Fruit fly (Drosophila melanogaster) whole organism, embryonic: ENCODE data around the gene Col4a1.

Experiments
- Atf6 ChIP-seq: fragments of 200-800 bp; sonication (Bioruptor generic); IDR thresholded peaks from 2 replicates; pipeline ENCODE4 v1.3.6; 2022; ENCODE audit warnings: missing biosample characterization, missing genetic modification characterization
- Awh ChIP-seq: fragments of 200-800 bp; sonication (Bioruptor generic); IDR thresholded peaks from 2 replicates; pipeline ENCODE4, ENCODE4 v1.3.6; 2022; ENCODE audit warnings: missing biosample characterization, missing genetic modification characterization
- BtbVII ChIP-seq: fragments of 200-800 bp; sonication (Bioruptor generic); optimal IDR thresholded peaks from 3 replicates; lab custom pipeline; 2017; ENCODE audit warnings: missing biosample characterization, mild to moderate bottlenecking, missing genetic modification characterization
- CG10267 ChIP-seq: fragments of 200-800 bp; sonication (Bioruptor generic); optimal IDR thresholded peaks from 2 replicates; lab custom pipeline; 2018; ENCODE audit warnings: missing biosample characterization, mild to moderate bottlenecking, missing genetic modification characterization, moderate library complexity
- CG10274 ChIP-seq: fragments of 200-800 bp; sonication (Bioruptor generic); optimal IDR thresholded peaks from 3 replicates; lab custom pipeline; 2017; ENCODE audit warnings: missing biosample characterization, mild to moderate bottlenecking, missing genetic modification characterization
- CG10654 ChIP-seq: fragments of 200-800 bp; sonication (Bioruptor generic); optimal IDR thresholded peaks from 2 replicates; lab custom pipeline; 2016; ENCODE audit warnings: missing biosample characterization, missing genetic modification characterization
- CG11085 ChIP-seq: fragments of 200-800 bp; sonication (Bioruptor generic); IDR thresholded peaks from 2 replicates; pipeline ENCODE4 v1.3.6; 2022; ENCODE audit warnings: missing biosample characterization, missing genetic modification characterization
- CG12219 ChIP-seq: fragments of 200-800 bp; sonication (Bioruptor generic); optimal IDR thresholded peaks from 3 replicates; lab custom pipeline; 2018; ENCODE audit warnings: missing biosample characterization, mild to moderate bottlenecking, missing genetic modification characterization
- CG13123 ChIP-seq: fragments of 200-800 bp; sonication (Bioruptor generic); optimal IDR thresholded peaks from 2 replicates; lab custom pipeline; 2016; ENCODE audit warnings: missing biosample characterization, missing genetic modification characterization
- CG13894 ChIP-seq: fragments of 200-800 bp; sonication (Bioruptor generic); optimal IDR thresholded peaks from 3 replicates; lab custom pipeline; 2018; ENCODE audit warnings: missing biosample characterization, mild to moderate bottlenecking, missing genetic modification characterization, moderate library complexity
- CG14014 ChIP-seq: fragments of 200-800 bp; sonication (Bioruptor generic); IDR thresholded peaks from 2 replicates; pipeline ENCODE4 v1.3.6; 2022; ENCODE audit warnings: missing biosample characterization, missing genetic modification characterization
- CG15479 ChIP-seq: fragments of 200-800 bp; sonication (Bioruptor generic); optimal IDR thresholded peaks from 3 replicates; lab custom pipeline; 2019; ENCODE audit warnings: missing biosample characterization, mild to moderate bottlenecking, missing genetic modification characterization, moderate library complexity
- CG18262 ChIP-seq: fragments of 200-800 bp; optimal IDR thresholded peaks from 3 replicates; lab custom pipeline; 2019; ENCODE audit warnings: missing biosample characterization, mild to moderate bottlenecking, missing genetic modification characterization, moderate library complexity
- CG30431 ChIP-seq: fragments of 200-800 bp; sonication (Bioruptor generic); optimal IDR thresholded peaks from 2 replicates; lab custom pipeline; 2017; ENCODE audit warnings: missing biosample characterization, missing genetic modification characterization
- CG31388 ChIP-seq: fragments of 200-800 bp; sonication (Bioruptor generic); optimal IDR thresholded peaks from 2 replicates; lab custom pipeline; 2016; ENCODE audit warnings: missing biosample characterization, missing genetic modification characterization
- CG42726 ChIP-seq: fragments of 200-800 bp; sonication (Bioruptor generic); IDR thresholded peaks from 2 replicates; pipeline ENCODE4 v1.3.6; 2022; ENCODE audit warnings: missing biosample characterization, missing genetic modification characterization; ENCODE audit not compliant: partially characterized antibody
- CG4328 ChIP-seq: fragments of 200-800 bp; sonication (Bioruptor generic); optimal IDR thresholded peaks from 3 replicates; lab custom pipeline; 2017; ENCODE audit warnings: missing biosample characterization, missing genetic modification reagents, missing genetic modification characterization
- CG7271 ChIP-seq: fragments of 200-800 bp; sonication (Bioruptor generic); optimal IDR thresholded peaks from 2 replicates; lab custom pipeline; 2018; ENCODE audit warnings: missing biosample characterization, mild to moderate bottlenecking, missing genetic modification characterization, moderate library complexity
- CG7357 ChIP-seq: fragments of 200-800 bp; sonication (Bioruptor generic); IDR thresholded peaks from 3 replicates; pipeline ENCODE4 v1.3.6; 2022; ENCODE audit warnings: missing biosample characterization, missing genetic modification characterization
- CG7372 ChIP-seq: fragments of 200-800 bp; sonication (Bioruptor generic); IDR thresholded peaks from 2 replicates; pipeline ENCODE4 v1.3.6; 2022; ENCODE audit warnings: missing biosample characterization, missing genetic modification characterization
- CG9609 ChIP-seq: fragments of 200-800 bp; sonication (Bioruptor generic); optimal IDR thresholded peaks from 3 replicates; lab custom pipeline; 2016; ENCODE audit warnings: missing biosample characterization, missing genetic modification characterization
- CG9932 ChIP-seq: fragments of 200-800 bp; sonication (Bioruptor generic); IDR thresholded peaks from 2 replicates; pipeline ENCODE4 v1.3.6; 2022; ENCODE audit warnings: missing biosample characterization, missing genetic modification characterization
- CHES-1-like ChIP-seq: fragments of 200-800 bp; sonication (Bioruptor generic); optimal IDR thresholded peaks from 2 replicates; lab custom pipeline; 2016; ENCODE audit warnings: missing biosample characterization, missing genetic modification characterization
- Doc3 ChIP-seq: fragments of 200-800 bp; sonication (Bioruptor generic); IDR thresholded peaks from 3 replicates; pipeline ENCODE4 v1.3.6; 2022; ENCODE audit warnings: missing biosample characterization, missing genetic modification characterization; ENCODE audit not compliant: partially characterized antibody
- HLH4C ChIP-seq: fragments of 200-800 bp; sonication (Bioruptor generic); IDR thresholded peaks from 3 replicates; pipeline ENCODE4 v1.3.6; 2022; ENCODE audit warnings: missing biosample characterization, missing genetic modification characterization; ENCODE audit not compliant: partially characterized antibody
- HmgD ChIP-seq: fragments of 200-800 bp; sonication (Bioruptor generic); optimal IDR thresholded peaks from 3 replicates; lab custom pipeline; 2016; ENCODE audit warnings: missing biosample characterization, missing genetic modification characterization
- Med ChIP-seq: fragments of 200-800 bp; sonication (Bioruptor generic); peaks from one replicate; lab custom pipeline; 2016; ENCODE audit warnings: missing biosample characterization, missing genetic modification characterization, mild to moderate bottlenecking, inconsistent platforms, moderate library complexity
- NfI ChIP-seq: fragments of 200-800 bp; sonication (Bioruptor generic); optimal IDR thresholded peaks from 3 replicates; lab custom pipeline; 2018; ENCODE audit warnings: missing biosample characterization, mild to moderate bottlenecking, missing genetic modification characterization, moderate library complexity
- Oli ChIP-seq: fragments of 200-800 bp; sonication (Bioruptor generic); optimal IDR thresholded peaks from 2 replicates; lab custom pipeline; 2018; ENCODE audit warnings: missing biosample characterization, mild to moderate bottlenecking, missing genetic modification characterization, moderate library complexity
- Opbp ChIP-seq: fragments of 200-800 bp; sonication (Bioruptor generic); IDR thresholded peaks from 3 replicates; pipeline ENCODE4 v1.3.6; 2022; ENCODE audit warnings: missing biosample characterization, missing genetic modification characterization; ENCODE audit not compliant: partially characterized antibody
- Spps ChIP-seq: fragments of 200-800 bp; sonication (Bioruptor generic); optimal IDR thresholded peaks from 2 replicates; lab custom pipeline; 2018; ENCODE audit warnings: missing biosample characterization, mild to moderate bottlenecking, missing genetic modification characterization
- amos ChIP-seq: fragments of 200-800 bp; sonication (Bioruptor generic); IDR thresholded peaks from 2 replicates; pipeline ENCODE4 v1.3.6; 2022; ENCODE audit warnings: missing biosample characterization, missing genetic modification characterization; ENCODE audit not compliant: partially characterized antibody
- aop ChIP-seq: fragments of 200-800 bp; sonication (Bioruptor generic); IDR thresholded peaks from 2 replicates; pipeline ENCODE4 v1.3.6; 2022; ENCODE audit warnings: missing biosample characterization, missing genetic modification characterization
- ara ChIP-seq: fragments of 200-800 bp; sonication (Bioruptor generic); IDR thresholded peaks from 2 replicates; pipeline ENCODE4 v1.3.6; 2022; ENCODE audit warnings: missing biosample characterization, missing genetic modification characterization
- caup ChIP-seq: fragments of 200-800 bp; sonication (Bioruptor generic); optimal IDR thresholded peaks from 3 replicates; lab custom pipeline; 2017; ENCODE audit warnings: missing biosample characterization, mild to moderate bottlenecking, missing genetic modification characterization, moderate library complexity; ENCODE audit not compliant: severe bottlenecking
- chif ChIP-seq, 2 experiments: fragments of 200-800 bp; sonication (Bioruptor generic); optimal IDR thresholded peaks; 3 replicates each; lab custom pipeline; 2016; ENCODE audit warnings: missing biosample characterization in 2 of 2, missing genetic modification characterization in 2 of 2
- dmrt99B ChIP-seq: fragments of 200-800 bp; sonication (Bioruptor generic); optimal IDR thresholded peaks from 2 replicates; lab custom pipeline; 2018; ENCODE audit warnings: missing biosample characterization, mild to moderate bottlenecking, missing genetic modification characterization, moderate library complexity
- exex ChIP-seq: fragments of 200-800 bp; sonication (Bioruptor generic); optimal IDR thresholded peaks from 4 replicates; lab custom pipeline; 2018; ENCODE audit warnings: missing biosample characterization, mild to moderate bottlenecking, missing genetic modification characterization, moderate library complexity
- hbn ChIP-seq: fragments of 200-800 bp; sonication (Bioruptor generic); IDR thresholded peaks from 2 replicates; pipeline ENCODE4 v1.3.6; 2022; ENCODE audit warnings: missing biosample characterization, missing genetic modification characterization; ENCODE audit not compliant: partially characterized antibody
- hkb ChIP-seq, 2 experiments: fragments of 200-800 bp in 1 of 2; fragments of >200 bp in 1 of 2; sonication (Bioruptor generic) in 1 of 2; IDR thresholded peaks in 1 of 2; optimal IDR thresholded peaks in 1 of 2; 2 replicates each; pipeline versions ENCODE4 v1.3.6 to Lab custom; 2017 to 2022; ENCODE audit warnings: missing biosample characterization in 1 of 2, missing genetic modification characterization in 1 of 2
- jumu ChIP-seq: fragments of 200-800 bp; sonication (Bioruptor generic); optimal IDR thresholded peaks from 3 replicates; lab custom pipeline; 2016; ENCODE audit warnings: missing biosample characterization, missing genetic modification characterization
- phol ChIP-seq: fragments of 200-800 bp; sonication (Bioruptor generic); optimal IDR thresholded peaks from 3 replicates; lab custom pipeline; 2018; ENCODE audit warnings: missing biosample characterization, mild to moderate bottlenecking, missing genetic modification characterization, moderate library complexity
- pnt ChIP-seq: fragments of 200-800 bp; sonication (Bioruptor generic); optimal IDR thresholded peaks from 3 replicates; lab custom pipeline; 2016; ENCODE audit warnings: missing biosample characterization, missing genetic modification characterization
- pros ChIP-seq: fragments of 200-800 bp; sonication (Bioruptor generic); optimal IDR thresholded peaks from 3 replicates; lab custom pipeline; 2019; ENCODE audit warnings: missing biosample characterization, mild to moderate bottlenecking, missing genetic modification characterization, moderate library complexity
- scrt ChIP-seq: fragments of 200-800 bp; sonication (Bioruptor generic); optimal IDR thresholded peaks from 2 replicates; lab custom pipeline; 2018; ENCODE audit warnings: missing biosample characterization, mild to moderate bottlenecking, missing genetic modification characterization, moderate library complexity
- sima ChIP-seq: fragments of 200-800 bp; sonication (Bioruptor generic); optimal IDR thresholded peaks from 2 replicates; lab custom pipeline; 2016; ENCODE audit warnings: missing biosample characterization, missing genetic modification characterization
- slou ChIP-seq: fragments of 200-800 bp; sonication (Bioruptor generic); optimal IDR thresholded peaks from 3 replicates; lab custom pipeline; 2016; ENCODE audit warnings: missing biosample characterization, missing genetic modification characterization
- ssp ChIP-seq: fragments of 200-800 bp; sonication (Bioruptor generic); IDR thresholded peaks from 2 replicates; pipeline ENCODE4 v1.3.6; 2022; ENCODE audit warnings: missing biosample characterization, missing genetic modification characterization
- zfh1 ChIP-seq: fragments of 200-800 bp; sonication (Bioruptor generic); IDR thresholded peaks from 3 replicates; pipeline ENCODE4 v1.3.6; 2022; ENCODE audit warnings: missing biosample characterization, missing genetic modification characterization

The Col4a1 gene

dm6 chr2L:5060952-5061478, 31.6 kb downstream of the Col4a1 start (continued):
- TF ChIP-seq CG9932 (GFP tag; lab: Robert Waterston, UW) (peak; percentile 80), CG7271 (tag; lab: Kevin White, UChicago) (no peak), dmrt99B (tag; lab: Kevin White, UChicago) (peak; percentile 87), CG7372 (GFP tag; lab: Robert Waterston, UW) (no peak; the same call in 1 of the 2 replicates), sima (GFP tag; lab: Kevin White, UChicago) (no peak), ara (peak; percentile 40; the same call in 1 of the 2 replicates), CG13123 (GFP tag; lab: Kevin White, UChicago) (peak; percentile 43), CG4328 (GFP tag; lab: Kevin White, UChicago) (peak; percentile 46), phol (tag; lab: Kevin White, UChicago) (peak; percentile 23), pros (no peak), HLH4C (GFP tag; lab: Robert Waterston, UW) (no peak), amos (no peak), CG12219 (GFP tag; lab: Kevin White, UChicago) (peak; percentile 52), Doc3 (GFP tag; lab: Robert Waterston, UW) (no peak), CG31388 (no peak), Spps (tag; lab: Kevin White, UChicago) (no peak), zfh1 (peak; percentile 51; the same call in 1 of the 3 replicates), hbn (GFP tag; lab: Robert Waterston, UW) (no peak), chif (GFP tag; optimal IDR thresholded peaks at IDR 0.05; lab: Kevin White, UChicago) (peak; percentile 22 to 71), CG7357 (GFP tag; lab: Robert Waterston, UW) (0 out of 3 replicates have a peak, but pooled peaks have one; percentile 33), CG13894 (tag; lab: Kevin White, UChicago) (peak; percentile 59), CG30431 (GFP tag; lab: Kevin White, UChicago) (no peak), Oli (peak; percentile 54), BtbVII (GFP tag; lab: Kevin White, UChicago) (peak; percentile 71), hkb (optimal IDR thresholded peaks at IDR 0.05; lab: Kevin White, UChicago) (no peak), hkb (GFP tag; IDR thresholded peaks at IDR 0.05; lab: Robert Waterston, UW) (peak; percentile 74), caup (GFP tag; lab: Kevin White, UChicago) (peak; percentile 88), slou (GFP tag; lab: Kevin White, UChicago) (peak; percentile 43), CG42726 (GFP tag; lab: Robert Waterston, UW) (no peak), aop (GFP tag; lab: Robert Waterston, UW) (no peak), Med (GFP tag; lab: Kevin White, UChicago) (peak; percentile 93), Awh (peak; percentile 73), ssp (GFP tag; lab: Robert Waterston, UW) (peak; percentile 36; the same call in 1 of the 2 replicates), CHES-1-like (GFP tag; lab: Kevin White, UChicago) (peak; percentile 67), Atf6 (GFP tag; lab: Robert Waterston, UW) (peak; percentile 80), HmgD (GFP tag; lab: Kevin White, UChicago) (peak; percentile 26), CG10267 (peak; percentile 63), CG18262 (peak; percentile 45), scrt (GFP tag; lab: Kevin White, UChicago) (peak; percentile 67), CG10654 (peak; percentile 46), pnt (peak; percentile 60), jumu (GFP tag; lab: Kevin White, UChicago) (peak; percentile 68), exex (tag; lab: Kevin White, UChicago) (peak; percentile 82), CG10274 (GFP tag; lab: Kevin White, UChicago) (peak; percentile 15), CG11085 (GFP tag; lab: Robert Waterston, UW) (0 out of 2 replicates have a peak, but pooled peaks have one; percentile 9), CG15479 (GFP tag; lab: Kevin White, UChicago) (no peak), NfI (GFP tag; lab: Kevin White, UChicago) (peak; percentile 40), CG14014 (GFP tag; lab: Robert Waterston, UW) (peak; percentile 87), Opbp (no peak), CG9609 (peak; percentile 26)
